Worm (Caenorhabditis elegans): Measurements from ENCODE around the gene irld-1.

Gene irld-1

DNA sequence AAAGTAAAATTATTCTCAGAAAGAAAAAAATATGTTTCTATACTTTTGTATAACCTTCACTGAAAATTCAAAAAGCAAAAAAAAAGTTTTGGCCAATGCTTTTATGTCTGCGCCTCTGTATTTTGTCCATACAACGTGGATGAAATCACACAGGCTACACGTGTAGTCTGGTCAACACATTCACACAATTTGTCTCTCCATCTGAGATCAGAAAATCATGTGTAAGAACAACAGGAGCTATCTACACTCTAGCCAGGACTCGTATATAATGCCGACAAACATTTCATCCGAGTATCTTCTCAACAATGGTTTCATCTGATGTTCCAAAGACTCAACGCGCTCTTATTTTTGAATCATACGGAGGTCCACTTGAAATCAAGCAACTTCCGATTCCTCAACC lies 9.7 kb upstream of the irld-1 start, which contains the start of gene D2063.1:
D2063.1 (plus strand) TSS at position 281 of the 400 bp plus-strand sequence.
- no peak for TF ChIP-seq bed-1 (GFP tag; IDR thresholded peaks at IDR 0.05)
- TF ChIP-seq hmg-20 (GFP tag; IDR thresholded peaks at IDR 0.05), result no peak
- no peak for TF ChIP-seq rcor-1 (GFP tag; IDR thresholded peaks at IDR 0.05)
- no peak for TF ChIP-seq die-1 (tag; optimal IDR thresholded peaks at IDR 0.05)
- no peak for TF ChIP-seq Y53F4B.3 (GFP tag; IDR thresholded peaks at IDR 0.05)
- no peak for TF ChIP-seq madf-6 (GFP tag; IDR thresholded peaks at IDR 0.05)
- TF ChIP-seq T07F8.4 (tag; optimal IDR thresholded peaks at IDR 0.05), result no peak
- no peak for TF ChIP-seq efl-1 (GFP tag; optimal IDR thresholded peaks at IDR 0.05)
- TF ChIP-seq Y67H2A.10 (GFP tag; conservative IDR thresholded peaks at IDR 0.05), result no peak
- TF ChIP-seq mes-4 (tag; optimal IDR thresholded peaks at IDR 0.05), result no peak
- TF ChIP-seq ztf-3 (GFP tag; optimal IDR thresholded peaks at IDR 0.05), result no peak
- no peak for TF ChIP-seq athp-1 (tag; optimal IDR thresholded peaks at IDR 0.05)
- no peak for TF ChIP-seq nfya-2 (GFP tag; IDR thresholded peaks at IDR 0.05)
- no peak for TF ChIP-seq ama-1 (optimal IDR thresholded peaks at IDR 0.05)
- TF ChIP-seq ama-1 (GFP tag; optimal IDR thresholded peaks at IDR 0.05), result no peak
- no peak for TF ChIP-seq dpl-1 (GFP tag; optimal IDR thresholded peaks at IDR 0.05)
- no peak for TF ChIP-seq egrh-3 (GFP tag; IDR thresholded peaks at IDR 0.05)

ce11 chrV:4330820-4331219 lies 5.7 kb upstream of the irld-1 start:
- no peak for TF ChIP-seq dox-1 (GFP tag; IDR thresholded peaks at IDR 0.05)
- TF ChIP-seq let-607 (tag; optimal IDR thresholded peaks at IDR 0.05), result no peak
- TF ChIP-seq ekl-4 (GFP tag; IDR thresholded peaks at IDR 0.05), result no peak
- TF ChIP-seq repo-1 (tag; optimal IDR thresholded peaks at IDR 0.05), result no peak
- TF ChIP-seq atf-7 (tag; optimal IDR thresholded peaks at IDR 0.05), result no peak
- no peak for TF ChIP-seq ama-1 (optimal IDR thresholded peaks at IDR 0.05)
- no peak for TF ChIP-seq ama-1 (GFP tag; optimal IDR thresholded peaks at IDR 0.05)
- TF ChIP-seq sptf-2 (GFP tag; optimal IDR thresholded peaks at IDR 0.05), result no peak
- TF ChIP-seq egl-18 (GFP tag; IDR thresholded peaks at IDR 0.05), result no peak
- TF ChIP-seq nhr-27 (tag; optimal IDR thresholded peaks at IDR 0.05), result no peak
- TF ChIP-seq nfya-1 (tag; optimal IDR thresholded peaks at IDR 0.05; ENCODE audit: borderline replicate concordance, insufficient read depth), result no peak
- TF ChIP-seq dpl-1 (GFP tag; optimal IDR thresholded peaks at IDR 0.05), result no peak
- no peak for TF ChIP-seq ceh-40 (GFP tag; IDR thresholded peaks at IDR 0.05)
- no peak for TF ChIP-seq snpc-4 (GFP tag; optimal IDR thresholded peaks at IDR 0.05)
- TF ChIP-seq snpc-4 (tag; optimal IDR thresholded peaks at IDR 0.05), result no peak
- TF ChIP-seq B0261.1 (tag; optimal IDR thresholded peaks at IDR 0.05), result no peak
- TF ChIP-seq bed-1 (GFP tag; IDR thresholded peaks at IDR 0.05), result no peak
- TF ChIP-seq ceh-27 (GFP tag; optimal IDR thresholded peaks at IDR 0.05), result no peak
- TF ChIP-seq hsf-1 (GFP tag; IDR thresholded peaks at IDR 0.05), result no peak

DNA sequence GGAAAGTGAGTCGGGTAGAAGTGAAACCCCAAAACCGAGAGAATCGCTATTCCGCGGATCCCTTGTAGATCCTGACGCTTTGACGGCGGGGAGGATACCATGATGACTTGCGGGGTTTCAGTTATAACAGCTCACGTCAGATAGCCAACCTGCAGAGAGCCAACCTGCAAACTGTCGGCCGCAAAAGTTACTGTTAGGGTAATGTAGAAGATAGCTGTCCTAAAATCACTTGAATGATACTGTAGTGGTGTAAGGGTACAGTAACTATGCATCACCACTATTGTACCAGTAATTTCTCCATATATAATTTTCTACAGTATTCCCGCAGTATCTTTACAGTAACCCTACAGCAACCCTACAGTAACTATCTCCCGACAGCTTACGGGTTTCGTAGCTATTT lies 4.1 kb upstream of the irld-1 start, which contains the start of gene oac-12:
oac-12 (minus strand) TSS at position 101 of the 400 bp plus-strand sequence.
- TF ChIP-seq madf-6 (GFP tag; IDR thresholded peaks at IDR 0.05) (no peak), F37B4.10 (GFP tag; IDR thresholded peaks at IDR 0.05) (no peak), hmg-1.2 (GFP tag; IDR thresholded peaks at IDR 0.05) (no peak), lin-40 (tag; optimal IDR thresholded peaks at IDR 0.05) (no peak), K11D2.4 (GFP tag; IDR thresholded peaks at IDR 0.05) (no peak), him-1 (tag; optimal IDR thresholded peaks at IDR 0.05) (no peak), F52B5.7 (tag; optimal IDR thresholded peaks at IDR 0.05) (no peak), ceh-40 (GFP tag; IDR thresholded peaks at IDR 0.05) (no peak), fkh-3 (tag; optimal IDR thresholded peaks at IDR 0.05) (no peak), hlh-12 (tag; optimal IDR thresholded peaks at IDR 0.05) (no peak), hrde-1 (tag; optimal IDR thresholded peaks at IDR 0.05; ENCODE audit: borderline replicate concordance) (no peak)

Measured in whole organism, young adult.